Fruit fly (Drosophila melanogaster): ENCODE measurements around the gene sNPF-R.

DNA sequence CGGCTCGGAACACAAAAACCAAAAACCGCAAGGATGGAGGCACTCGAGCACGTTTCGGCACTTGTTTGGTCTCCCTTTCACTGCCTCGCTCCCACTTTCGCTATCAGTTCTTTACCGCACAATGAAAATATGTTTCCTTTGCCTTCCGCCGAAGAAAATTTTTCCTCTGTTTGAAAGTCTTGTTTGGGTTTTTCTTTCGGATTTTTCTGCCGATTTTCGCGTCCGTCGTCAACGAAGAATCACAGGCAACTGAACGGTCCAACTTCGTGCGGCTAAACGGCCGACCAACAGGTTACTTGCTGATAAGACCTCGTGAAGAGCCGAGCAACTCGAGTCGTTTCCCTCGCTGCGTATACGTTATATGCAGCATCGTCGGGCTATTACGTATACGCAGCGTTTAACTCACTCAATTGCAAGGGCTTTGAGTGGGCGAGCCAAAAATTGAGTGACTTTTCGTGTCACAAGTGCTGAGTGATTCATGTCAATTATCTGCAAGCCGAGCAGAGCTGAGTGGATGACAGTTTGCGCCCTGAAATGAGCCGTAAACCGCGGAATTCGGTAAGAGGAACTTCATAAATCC is at the start of gene sNPF-R:
- no peak for TF ChIP-seq CG8478 (optimal IDR thresholded peaks at IDR 0.05)
- TF ChIP-seq CTCF (optimal IDR thresholded peaks at IDR 0.05), result no peak
